Fruit fly (Drosophila melanogaster) whole organism, wandering third instar larva: Measurements from ENCODE around the gene Lsd-2.

Experiments
- Abd-B ChIP-seq: fragments of >200 bp; optimal IDR thresholded peaks from 2 replicates; lab custom pipeline; 2017; ENCODE audit warnings: missing biosample characterization, missing genetic modification characterization
- CG32264 ChIP-seq: fragments of 200-800 bp; sonication (Bioruptor generic); optimal IDR thresholded peaks from 2 replicates; lab custom pipeline; 2016; ENCODE audit warnings: missing biosample characterization, missing genetic modification characterization
- CrebA ChIP-seq: fragments of 200-800 bp; sonication (Bioruptor generic); optimal IDR thresholded peaks from 2 replicates; lab custom pipeline; 2016; ENCODE audit warnings: missing biosample characterization, mild to moderate bottlenecking, missing genetic modification characterization, borderline replicate concordance
- Dif ChIP-seq: fragments of 200-275, 200-300 bp; sonication (Bioruptor generic); optimal IDR thresholded peaks from 2 replicates; lab custom pipeline; 2018; ENCODE audit warnings: missing biosample characterization, missing genetic modification characterization; ENCODE audit not compliant: partially characterized antibody
- GATAd ChIP-seq: sonication (Bioruptor generic); optimal IDR thresholded peaks from 2 replicates; lab custom pipeline; 2016; ENCODE audit warnings: missing biosample characterization, missing genetic modification characterization
- HLH106 ChIP-seq: fragments of 200-800 bp; optimal IDR thresholded peaks from 3 replicates; lab custom pipeline; 2019; ENCODE audit warnings: missing biosample characterization, mild to moderate bottlenecking, missing genetic modification characterization, moderate library complexity
- Hnf4 ChIP-seq: fragments of 200-800 bp; sonication (Bioruptor generic); optimal IDR thresholded peaks from 2 replicates; lab custom pipeline; 2016; ENCODE audit warnings: missing biosample characterization, mild to moderate bottlenecking, missing genetic modification characterization
- Hr78 ChIP-seq: fragments of >200 bp; optimal IDR thresholded peaks from 2 replicates; lab custom pipeline; 2017; ENCODE audit warnings: missing biosample characterization, missing genetic modification characterization
- Hr83 ChIP-seq: fragments of 200-300 bp; sonication (Bioruptor generic); optimal IDR thresholded peaks from 2 replicates; lab custom pipeline; 2016; ENCODE audit warnings: missing biosample characterization, mild to moderate bottlenecking, missing genetic modification characterization, moderate library complexity; ENCODE audit not compliant: poor library complexity, severe bottlenecking
- Jra ChIP-seq: sonication (Bioruptor generic); optimal IDR thresholded peaks from 2 replicates; lab custom pipeline; 2016; ENCODE audit warnings: missing biosample characterization, missing genetic modification characterization
- Mio ChIP-seq: sonication (Bioruptor generic); optimal IDR thresholded peaks from 2 replicates; lab custom pipeline; 2016; ENCODE audit warnings: missing biosample characterization, missing genetic modification characterization
- Myc ChIP-seq: fragments of >200 bp; optimal IDR thresholded peaks from 2 replicates; lab custom pipeline; 2017
- N ChIP-seq: fragments of >200 bp; optimal IDR thresholded peaks from 2 replicates; lab custom pipeline; 2018; ENCODE audit warnings: missing biosample characterization, missing external identifiers, missing genetic modification characterization
- OdsH ChIP-seq: fragments of 200-800 bp; sonication (Bioruptor generic); optimal IDR thresholded peaks from 2 replicates; lab custom pipeline; 2016; ENCODE audit warnings: missing biosample characterization, mild to moderate bottlenecking, missing genetic modification characterization
- Rel ChIP-seq, 2 experiments: fragments of 200-800 bp; sonication (Bioruptor generic) in 1 of 2; optimal IDR thresholded peaks; 2 replicates in 1 of 2; 3 replicates in 1 of 2; lab custom pipeline; 2016 to 2019; ENCODE audit warnings: mild to moderate bottlenecking in 2 of 2, missing biosample characterization in 2 of 2, missing genetic modification characterization in 2 of 2, moderate library complexity in 1 of 2
- Vsx2 ChIP-seq: fragments of 200-300, 225-300 bp; sonication (Bioruptor generic); optimal IDR thresholded peaks from 2 replicates; lab custom pipeline; 2018; ENCODE audit warnings: missing biosample characterization, missing genetic modification characterization; ENCODE audit not compliant: partially characterized antibody
- br ChIP-seq: fragments of 200-800 bp; sonication (Bioruptor generic); optimal IDR thresholded peaks from 2 replicates; lab custom pipeline; 2016; ENCODE audit warnings: missing biosample characterization, missing genetic modification characterization
- brk ChIP-seq: fragments of 200-800 bp; sonication (Bioruptor generic); optimal IDR thresholded peaks from 2 replicates; lab custom pipeline; 2016; ENCODE audit warnings: missing biosample characterization, mild to moderate bottlenecking, missing genetic modification characterization
- dl ChIP-seq, 2 experiments: fragments of 175-275, 200-275 bp in 1 of 2; fragments of 200-275 bp in 1 of 2; sonication (Bioruptor generic); optimal IDR thresholded peaks; lab custom pipeline; 2018; ENCODE audit warnings: mild to moderate bottlenecking in 2 of 2, missing biosample characterization in 2 of 2, missing genetic modification characterization in 2 of 2, moderate library complexity in 2 of 2; ENCODE audit not compliant: partially characterized antibody in 2 of 2, insufficient read depth in 1 of 2
- dmrt93B ChIP-seq: fragments of 200-800 bp; sonication (Bioruptor generic); optimal IDR thresholded peaks from 2 replicates; lab custom pipeline; 2018; ENCODE audit warnings: missing biosample characterization, mild to moderate bottlenecking, missing genetic modification characterization
- ey ChIP-seq: fragments of 200-800 bp; sonication (Bioruptor generic); optimal IDR thresholded peaks from 2 replicates; lab custom pipeline; 2016; ENCODE audit warnings: missing biosample characterization, missing genetic modification characterization
- foxo ChIP-seq, 2 experiments: fragments of 200-800 bp; sonication (Bioruptor generic); optimal IDR thresholded peaks; 2 replicates in 1 of 2; 3 replicates in 1 of 2; lab custom pipeline; 2016 to 2017; ENCODE audit warnings: missing biosample characterization in 2 of 2, missing genetic modification characterization in 2 of 2
- fru ChIP-seq: fragments of 200-800 bp; sonication (Bioruptor generic); optimal IDR thresholded peaks from 3 replicates; lab custom pipeline; 2016; ENCODE audit warnings: missing biosample characterization, mild to moderate bottlenecking, missing genetic modification characterization
- h ChIP-seq: fragments of 200-800 bp; sonication (Bioruptor generic); optimal IDR thresholded peaks from 3 replicates; lab custom pipeline; 2016; ENCODE audit warnings: missing biosample characterization, mild to moderate bottlenecking, missing genetic modification characterization
- jim ChIP-seq: fragments of 175-275, 200-325 bp; sonication (Bioruptor generic); optimal IDR thresholded peaks from 2 replicates; lab custom pipeline; 2016; ENCODE audit warnings: missing biosample characterization, mild to moderate bottlenecking, missing genetic modification characterization
- lola ChIP-seq: fragments of >200 bp; optimal IDR thresholded peaks from 2 replicates; lab custom pipeline; 2017; ENCODE audit warnings: missing biosample characterization, missing genetic modification characterization
- pan ChIP-seq: fragments of >200 bp; optimal IDR thresholded peaks from 2 replicates; lab custom pipeline; 2017
- psq ChIP-seq: fragments of 200-800 bp; sonication (Bioruptor generic); optimal IDR thresholded peaks from 3 replicates; lab custom pipeline; 2017; ENCODE audit warnings: missing biosample characterization, mild to moderate bottlenecking, missing genetic modification characterization, moderate library complexity
- rgr ChIP-seq: fragments of 200-800 bp; sonication (Bioruptor generic); optimal IDR thresholded peaks from 3 replicates; lab custom pipeline; 2016; ENCODE audit warnings: missing biosample characterization, mild to moderate bottlenecking, missing genetic modification characterization
- sage ChIP-seq: fragments of 200-800 bp; sonication (Bioruptor generic); optimal IDR thresholded peaks from 2 replicates; lab custom pipeline; 2016; ENCODE audit warnings: missing biosample characterization, mild to moderate bottlenecking, missing genetic modification characterization
- sv ChIP-seq: fragments of 200-800 bp; sonication (Bioruptor generic); optimal IDR thresholded peaks from 3 replicates; lab custom pipeline; 2016; ENCODE audit warnings: missing biosample characterization, missing genetic modification characterization
- tai ChIP-seq: sonication (Bioruptor generic); optimal IDR thresholded peaks from 2 replicates; lab custom pipeline; 2016; ENCODE audit warnings: missing biosample characterization, missing genetic modification characterization
- usp ChIP-seq: fragments of >200 bp; optimal IDR thresholded peaks from 2 replicates; lab custom pipeline; 2017; ENCODE audit warnings: missing biosample characterization, missing genetic modification characterization
- woc ChIP-seq: sonication (Bioruptor generic); optimal IDR thresholded peaks from 2 replicates; lab custom pipeline; 2016; ENCODE audit warnings: missing biosample characterization, mild to moderate bottlenecking, missing genetic modification characterization

The Lsd-2 gene

dm6 chrX:15078394-15078793, 2.4 kb upstream of the Lsd-2 start:
- TF ChIP-seq br (GFP tag; lab: Kevin White, UChicago) (no peak), fru (GFP tag; lab: Kevin White, UChicago) (no peak), Vsx2 (GFP tag; lab: Kevin White, UChicago) (no peak), rgr (no peak), CG32264 (GFP tag; lab: Kevin White, UChicago) (no peak), lola (no peak)

dm6 chrX:15077576-15078136, 1.6 kb upstream of the Lsd-2 start:
- TF ChIP-seq tai (no peak), Hnf4 (GFP tag; lab: Kevin White, UChicago) (peak; percentile 28)

- TF ChIP-seq Hnf4 (GFP tag; lab: Kevin White, UChicago) (no peak), GATAd (GFP tag; lab: Kevin White, UChicago) (no peak), pan (lab: Kevin White, UChicago) (no peak), Hr83 (no peak), foxo (GFP tag; optimal IDR thresholded peaks at IDR 0.05; lab: Kevin White, UChicago) (no peak), lola (no peak), Hr78 (GFP tag; lab: Kevin White, UChicago) (no peak), dmrt93B (no peak), Abd-B (GFP tag; lab: Kevin White, UChicago) (no peak), sage (GFP tag; lab: Kevin White, UChicago) (no peak), Rel (GFP tag; optimal IDR thresholded peaks at IDR 0.05; lab: Kevin White, UChicago) (no peak), Rel (tag; optimal IDR thresholded peaks at IDR 0.05; lab: Kevin White, UChicago) (no peak), usp (no peak), Vsx2 (GFP tag; lab: Kevin White, UChicago) (no peak), Myc (lab: Kevin White, UChicago) (no peak), rgr (no peak), Mio (no peak), sv (GFP tag; lab: Kevin White, UChicago) (no peak), CrebA (no peak)
Measured at dm6 chrX:15076606-15077005, 586 bp upstream of the Lsd-2 start.

dm6 chrX:15075485-15076037, 459 bp downstream of the Lsd-2 start:
- TF ChIP-seq Mio, result no peak
- no peak for TF ChIP-seq woc (GFP tag; lab: Kevin White, UChicago)
- no peak for TF ChIP-seq dl (GFP tag; optimal IDR thresholded peaks at IDR 0.05; lab: Kevin White, UChicago; ENCODE audit: insufficient read depth in 1 of 2, partially characterized antibody in 2 of 2)
- no peak for TF ChIP-seq Dif (GFP tag; lab: Kevin White, UChicago)
- no peak for TF ChIP-seq Vsx2 (GFP tag; lab: Kevin White, UChicago)
- TF ChIP-seq OdsH (GFP tag; lab: Kevin White, UChicago), result no peak
- no peak for TF ChIP-seq HLH106 (tag; lab: Kevin White, UChicago)
- TF ChIP-seq N (GFP tag; lab: Kevin White, UChicago), result no peak
- TF ChIP-seq brk (GFP tag; lab: Kevin White, UChicago), result no peak
- TF ChIP-seq CG32264 (GFP tag; lab: Kevin White, UChicago), result no peak
- TF ChIP-seq Hr83, result no peak
- no peak for TF ChIP-seq jim (GFP tag; lab: Kevin White, UChicago)
- no peak for TF ChIP-seq rgr
- TF ChIP-seq Hnf4 (GFP tag; lab: Kevin White, UChicago), result no peak
- TF ChIP-seq h, result no peak
- no peak for TF ChIP-seq Jra (GFP tag; lab: Kevin White, UChicago)
- TF ChIP-seq psq (GFP tag; lab: Kevin White, UChicago), result no peak
- TF ChIP-seq sv (GFP tag; lab: Kevin White, UChicago), result no peak
- no peak for TF ChIP-seq fru (GFP tag; lab: Kevin White, UChicago)
- TF ChIP-seq ey (GFP tag; lab: Kevin White, UChicago), result no peak
